Fruit fly (Drosophila melanogaster): Measurements from ENCODE around the gene CG33160.

DNA sequence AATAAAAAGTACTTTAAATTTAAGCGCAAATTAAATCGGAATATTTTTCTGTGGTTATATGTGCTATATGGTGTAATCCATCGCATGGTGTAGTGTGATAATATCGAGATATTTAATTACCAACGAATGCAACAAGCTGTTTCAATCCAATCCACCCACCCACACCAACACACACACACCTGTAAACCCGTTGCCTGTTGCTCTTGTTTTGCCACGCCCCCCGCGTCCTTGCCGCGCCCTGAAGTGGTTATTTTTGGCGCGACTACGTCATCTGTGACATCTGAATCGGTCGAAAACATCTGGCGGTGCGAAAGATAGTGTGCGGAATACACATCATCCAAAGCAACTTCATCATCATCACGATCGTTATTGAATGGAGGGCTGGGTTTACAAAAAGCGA is 40.8 kb downstream of the CG33160 start:
- TF ChIP-seq psq (optimal IDR thresholded peaks at IDR 0.05) (no peak), Myc (optimal IDR thresholded peaks at IDR 0.05) (no peak), ttk (optimal IDR thresholded peaks at IDR 0.05) (no peak), Sin3A (optimal IDR thresholded peaks at IDR 0.05) (no peak), h (optimal IDR thresholded peaks at IDR 0.05) (no peak), insv (optimal IDR thresholded peaks at IDR 0.05) (no peak)

Data from Kc167 (cell line).